Worm (Caenorhabditis elegans) whole organism, young adult: ENCODE measurements around the gene nhr-237.

Source experiments
- B0035.1 ChIP-seq: sonication (generic microtip); optimal IDR thresholded peaks from 2 replicates; lab custom pipeline; 2016; ENCODE audit warnings: missing genetic modification characterization, mild to moderate bottlenecking, missing compliant biosample characterization, missing genotype, missing genetic modification reagents
- B0261.1 ChIP-seq: sonication (generic microtip); optimal IDR thresholded peaks from 2 replicates; lab custom pipeline; 2016; ENCODE audit warnings: mild to moderate bottlenecking, missing genetic modification characterization, moderate library complexity, missing compliant biosample characterization
- C17E4.6 ChIP-seq: fragments of 200-800 bp; sonication (Bioruptor generic); IDR thresholded peaks from 2 replicates; pipeline ENCODE4 v1.3.6; 2022; ENCODE audit warnings: missing genetic modification reagents, missing genetic modification characterization, missing compliant biosample characterization
- F22D6.2 ChIP-seq: sonication (generic microtip); optimal IDR thresholded peaks from 2 replicates; lab custom pipeline; 2016; ENCODE audit warnings: mild to moderate bottlenecking, missing genetic modification characterization, missing compliant biosample characterization
- F33H1.4 ChIP-seq: fragments of 200-800 bp; sonication (Bioruptor generic); IDR thresholded peaks from 2 replicates; pipeline ENCODE4 v1.3.6; 2022; ENCODE audit warnings: missing genetic modification reagents, missing genetic modification characterization, missing compliant biosample characterization
- F49E8.2 ChIP-seq: sonication (generic microtip); optimal IDR thresholded peaks from 3 replicates; lab custom pipeline; 2017; ENCODE audit warnings: missing genetic modification characterization, mild to moderate bottlenecking, missing compliant biosample characterization, antibody characterized with exemption, moderate library complexity; ENCODE audit not compliant: insufficient read depth
- F55B11.4 ChIP-seq: sonication (generic microtip); optimal IDR thresholded peaks from 2 replicates; lab custom pipeline; 2016; ENCODE audit warnings: missing compliant biosample characterization, missing genetic modification characterization, borderline replicate concordance; ENCODE audit not compliant: insufficient read depth
- F57C9.4 ChIP-seq: sonication (generic microtip); optimal IDR thresholded peaks from 2 replicates; lab custom pipeline; 2017; ENCODE audit warnings: mild to moderate bottlenecking, missing genetic modification characterization, missing compliant biosample characterization
- Y53F4B.3 ChIP-seq: fragments of 200-800 bp; sonication (Bioruptor generic); IDR thresholded peaks from 2 replicates; pipeline ENCODE4 v1.3.6; 2022; ENCODE audit warnings: missing genetic modification reagents, missing genetic modification characterization, missing compliant biosample characterization
- ama-1 ChIP-seq, 3 experiments: fragments of 150-350 bp in 1 of 3; sonication (generic microtip) in 2 of 3; optimal IDR thresholded peaks; 2 replicates each; lab custom pipeline; 2014 to 2018; ENCODE audit warnings: missing biosample characterization in 2 of 3, missing genetic modification characterization in 2 of 3, missing genetic modification reagents in 2 of 3
- atf-7 ChIP-seq: sonication (generic microtip); optimal IDR thresholded peaks from 2 replicates; lab custom pipeline; 2017; ENCODE audit warnings: mild to moderate bottlenecking, missing genetic modification characterization, missing compliant biosample characterization
- bed-1 ChIP-seq: fragments of 200-800 bp; sonication (Bioruptor generic); IDR thresholded peaks from 2 replicates; pipeline ENCODE4 v1.3.6; 2022; ENCODE audit warnings: missing genetic modification reagents, missing genetic modification characterization, missing compliant biosample characterization
- ccch-3 ChIP-seq: fragments of 200-800 bp; sonication (Bioruptor generic); optimal IDR thresholded peaks from 2 replicates; lab custom pipeline; 2018; ENCODE audit warnings: mild to moderate bottlenecking, missing genetic modification characterization, missing compliant biosample characterization
- cebp-1 ChIP-seq, 2 experiments: fragments of 200-800 bp in 1 of 2; sonication (Bioruptor generic) in 1 of 2; sonication (generic microtip) in 1 of 2; IDR thresholded peaks in 1 of 2; optimal IDR thresholded peaks in 1 of 2; 2 replicates each; pipeline versions ENCODE4 v1.3.6 to Lab custom; 2017 to 2022; ENCODE audit warnings: missing compliant biosample characterization in 2 of 2, missing genetic modification characterization in 2 of 2, mild to moderate bottlenecking in 1 of 2, missing genetic modification reagents in 1 of 2, moderate library complexity in 1 of 2
- ceh-100 ChIP-seq: fragments of 200-800 bp; sonication (Bioruptor generic); IDR thresholded peaks from 2 replicates; pipeline ENCODE4 v1.3.6; 2022; ENCODE audit warnings: missing genetic modification reagents, missing genetic modification characterization, missing compliant biosample characterization
- ceh-79 ChIP-seq: sonication (generic microtip); optimal IDR thresholded peaks from 2 replicates; lab custom pipeline; 2017; ENCODE audit warnings: mild to moderate bottlenecking, missing genetic modification characterization, missing compliant biosample characterization
- chd-7 ChIP-seq: sonication (generic microtip); optimal IDR thresholded peaks from 2 replicates; lab custom pipeline; 2016; ENCODE audit warnings: mild to moderate bottlenecking, missing genetic modification characterization, moderate library complexity, missing compliant biosample characterization
- die-1 ChIP-seq: sonication (generic microtip); optimal IDR thresholded peaks from 2 replicates; lab custom pipeline; 2016; ENCODE audit warnings: missing genotype, mild to moderate bottlenecking, missing genetic modification characterization, missing compliant biosample characterization
- dpff-1 ChIP-seq: sonication (generic microtip); optimal IDR thresholded peaks from 2 replicates; lab custom pipeline; 2017; ENCODE audit warnings: mild to moderate bottlenecking, missing genetic modification characterization, missing compliant biosample characterization
- egl-18 ChIP-seq: fragments of 200-800 bp; sonication (Bioruptor generic); IDR thresholded peaks from 2 replicates; pipeline ENCODE4 v1.3.6; 2022; ENCODE audit warnings: missing genetic modification reagents, missing genetic modification characterization, missing compliant biosample characterization
- ets-4 ChIP-seq: fragments of 200-800 bp; sonication (Bioruptor generic); optimal IDR thresholded peaks from 2 replicates; lab custom pipeline; 2018; ENCODE audit warnings: mild to moderate bottlenecking, missing genetic modification characterization, missing compliant biosample characterization
- hlh-12 ChIP-seq: sonication (generic microtip); optimal IDR thresholded peaks from 2 replicates; lab custom pipeline; 2016; ENCODE audit warnings: missing genetic modification characterization, missing compliant biosample characterization
- hsf-1 ChIP-seq: fragments of 200-800 bp; sonication (Bioruptor generic); IDR thresholded peaks from 2 replicates; pipeline ENCODE4 v1.3.6; 2022; ENCODE audit warnings: missing genetic modification reagents, missing genetic modification characterization, missing compliant biosample characterization
- lag-1 ChIP-seq: fragments of 200-800 bp; sonication (Bioruptor generic); IDR thresholded peaks from 2 replicates; pipeline ENCODE4 v1.3.6; 2022; ENCODE audit warnings: missing genetic modification reagents, missing genetic modification characterization, missing compliant biosample characterization
- let-526 ChIP-seq: fragments of 200-800 bp; sonication (Bioruptor generic); IDR thresholded peaks from 2 replicates; pipeline ENCODE4 v1.3.6; 2022; ENCODE audit warnings: missing genetic modification reagents, missing genetic modification characterization, missing compliant biosample characterization
- lin-35 ChIP-seq, 3 experiments: fragments of 150-350 bp in 2 of 3; sonication (generic microtip) in 1 of 3; optimal IDR thresholded peaks; 2 replicates each; lab custom pipeline; 2014 to 2018; ENCODE audit warnings: missing biosample characterization in 3 of 3, missing genetic modification characterization in 3 of 3, missing genetic modification reagents in 3 of 3
- lsl-1 ChIP-seq: fragments of 200-800 bp; sonication (Bioruptor generic); optimal IDR thresholded peaks from 2 replicates; lab custom pipeline; 2018; ENCODE audit warnings: mild to moderate bottlenecking, missing genetic modification characterization, moderate library complexity, missing compliant biosample characterization
- madf-10 ChIP-seq: sonication (generic microtip); optimal IDR thresholded peaks from 2 replicates; lab custom pipeline; 2016; ENCODE audit warnings: mild to moderate bottlenecking, missing genetic modification characterization, missing compliant biosample characterization
- mel-28 ChIP-seq: sonication (generic microtip); optimal IDR thresholded peaks from 2 replicates; lab custom pipeline; 2016; ENCODE audit warnings: borderline replicate concordance, mild to moderate bottlenecking, missing genetic modification characterization, missing compliant biosample characterization
- nhr-120 ChIP-seq: fragments of 200-800 bp; sonication (Bioruptor generic); IDR thresholded peaks from 2 replicates; pipeline ENCODE4 v1.3.6; 2022; ENCODE audit warnings: missing genetic modification characterization, missing compliant biosample characterization
- nhr-179 ChIP-seq: sonication (generic microtip); optimal IDR thresholded peaks from 2 replicates; lab custom pipeline; 2016; ENCODE audit warnings: mild to moderate bottlenecking, missing genetic modification characterization, missing compliant biosample characterization
- rec-8 ChIP-seq, 2 experiments: sonication (generic microtip); optimal IDR thresholded peaks; 2 replicates each; lab custom pipeline; 2016; ENCODE audit warnings: mild to moderate bottlenecking in 2 of 2, missing genetic modification characterization in 2 of 2, missing genetic modification reagents in 2 of 2, missing genotype in 2 of 2, missing biosample characterization in 1 of 2, missing compliant biosample characterization in 1 of 2, moderate library complexity in 1 of 2
- tlf-1 ChIP-seq: fragments of 200-800 bp; sonication (Bioruptor generic); optimal IDR thresholded peaks from 2 replicates; lab custom pipeline; 2018; ENCODE audit warnings: mild to moderate bottlenecking, missing genetic modification characterization, missing compliant biosample characterization
- zfh-2 ChIP-seq: fragments of 200-800 bp; sonication (Bioruptor generic); conservative IDR thresholded peaks from 2 replicates; pipeline ENCODE4 v1.3.6; 2022; ENCODE audit warnings: missing genetic modification reagents, missing genetic modification characterization, missing compliant biosample characterization
- zim-3 ChIP-seq: sonication (generic microtip); optimal IDR thresholded peaks from 2 replicates; lab custom pipeline; 2017; ENCODE audit warnings: mild to moderate bottlenecking, missing genetic modification characterization, moderate library complexity, missing compliant biosample characterization
- ztf-25 ChIP-seq: fragments of 200-800 bp; sonication (Bioruptor generic); IDR thresholded peaks from 2 replicates; pipeline ENCODE4 v1.3.6; 2022; ENCODE audit warnings: missing genetic modification reagents, missing genetic modification characterization, missing compliant biosample characterization
- ztf-26 ChIP-seq: sonication (generic microtip); optimal IDR thresholded peaks from 2 replicates; lab custom pipeline; 2017; ENCODE audit warnings: missing genetic modification characterization, missing compliant biosample characterization
- ztf-3 ChIP-seq: fragments of 200-800 bp; sonication (Bioruptor generic); optimal IDR thresholded peaks from 2 replicates; lab custom pipeline; 2018; ENCODE audit warnings: mild to moderate bottlenecking, missing genetic modification characterization, missing compliant biosample characterization

The nhr-237 gene

DNA sequence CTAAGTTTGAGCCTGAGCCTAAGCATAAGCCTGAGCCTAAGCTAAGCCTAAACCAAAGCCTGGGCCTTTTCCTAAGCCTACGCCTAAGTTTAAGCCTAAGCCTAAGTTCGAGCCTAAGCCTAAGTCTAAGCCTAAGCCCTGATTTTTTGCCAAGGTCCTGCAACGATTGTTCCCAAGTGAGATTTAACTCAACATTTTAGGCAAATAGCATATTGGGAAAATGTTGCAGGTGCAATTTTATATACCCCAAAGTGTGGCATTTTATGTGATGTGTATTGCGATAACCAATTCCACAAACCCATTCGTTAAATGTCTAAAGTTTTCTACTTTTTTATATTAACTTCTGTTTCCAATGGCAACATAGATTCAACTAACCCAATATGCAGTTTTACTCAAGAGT, 35.6 kb upstream of the nhr-237 start, which contains the start of gene irld-40:
Gene irld-40 (plus strand): TSS at position 301 of the 400 bp plus-strand sequence.
- TF ChIP-seq F22D6.2, result no peak
- TF ChIP-seq hsf-1 (GFP tag; lab: Robert Waterston, UW), result 0 out of 2 replicates have a peak, but pooled peaks have one; percentile 32
- TF ChIP-seq ets-4, result no peak
- TF ChIP-seq lag-1 (GFP tag; lab: Robert Waterston, UW), result no peak
- no peak for TF ChIP-seq F33H1.4 (GFP tag; lab: Robert Waterston, UW)
- TF ChIP-seq rec-8 (tag; optimal IDR thresholded peaks at IDR 0.05; lab: Kevin White, UChicago), result no peak

DNA sequence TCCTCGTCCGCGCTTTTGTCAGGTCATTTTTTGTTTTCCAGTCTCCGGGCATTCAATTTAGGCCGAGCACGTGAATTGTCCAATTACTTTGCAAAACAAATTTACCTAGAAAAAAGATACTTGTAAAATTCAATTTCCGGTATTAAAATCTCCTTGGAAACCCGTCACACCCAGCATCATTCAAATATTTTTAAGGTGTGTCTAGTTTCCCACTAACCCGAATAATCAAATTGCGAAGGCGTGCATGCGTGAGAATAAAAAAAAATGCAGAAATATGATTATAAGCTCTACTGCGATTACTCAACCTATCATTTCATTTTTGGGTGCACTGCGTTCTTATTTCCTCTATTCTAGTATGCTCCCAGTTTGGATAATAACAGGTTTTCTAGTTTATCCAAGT, 28.2 kb upstream of the nhr-237 start, which contains the start of gene irld-11:
Gene irld-11 (plus strand): TSS at position 301 of the 400 bp plus-strand sequence.
- TF ChIP-seq ztf-26 (tag; lab: Kevin White, UChicago) (no peak), ccch-3 (GFP tag; lab: Kevin White, UChicago) (no peak), F57C9.4 (no peak), zim-3 (tag; lab: Kevin White, UChicago) (no peak), F49E8.2 (tag; lab: Kevin White, UChicago) (no peak), tlf-1 (GFP tag; lab: Kevin White, UChicago) (no peak), egl-18 (GFP tag; lab: Robert Waterston, UW) (no peak), zfh-2 (GFP tag; lab: Robert Waterston, UW) (no peak), ztf-25 (no peak), C17E4.6 (GFP tag; lab: Robert Waterston, UW) (no peak), Y53F4B.3 (GFP tag; lab: Robert Waterston, UW) (no peak), madf-10 (tag; lab: Kevin White, UChicago) (no peak), atf-7 (no peak), mel-28 (no peak)

DNA sequence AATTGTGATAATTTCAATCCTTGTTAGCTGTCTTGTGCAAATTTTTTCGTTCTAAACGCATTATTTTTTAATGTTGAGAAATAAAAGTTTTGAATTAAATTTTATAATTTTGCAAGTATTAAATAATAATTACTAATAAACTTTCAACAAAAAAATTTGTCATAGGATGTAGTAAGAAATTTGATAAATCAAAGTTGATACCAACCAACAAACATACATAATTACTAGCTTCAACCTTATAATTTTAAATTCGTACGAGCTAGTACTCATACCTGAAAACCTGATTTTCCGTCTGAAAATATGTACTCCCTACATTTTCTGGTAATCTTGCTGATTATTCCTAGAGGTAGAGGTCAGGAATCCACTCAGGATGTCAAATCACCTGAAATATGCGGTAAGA, 24.4 kb upstream of the nhr-237 start, which contains the start of gene irld-44:
Gene irld-44 (plus strand): TSS at position 301 of the 400 bp plus-strand sequence.
- no peak for TF ChIP-seq lin-35 (GFP tag; optimal IDR thresholded peaks at IDR 0.05; lab: Kevin White, UChicago)
- TF ChIP-seq F55B11.4, result no peak
- TF ChIP-seq ztf-3 (GFP tag; lab: Kevin White, UChicago), result no peak
- no peak for TF ChIP-seq dpff-1 (tag; lab: Kevin White, UChicago)
- no peak for TF ChIP-seq bed-1 (GFP tag; lab: Robert Waterston, UW)
- TF ChIP-seq lsl-1 (GFP tag; lab: Kevin White, UChicago), result no peak
- TF ChIP-seq B0035.1 (tag; lab: Kevin White, UChicago), result no peak

DNA sequence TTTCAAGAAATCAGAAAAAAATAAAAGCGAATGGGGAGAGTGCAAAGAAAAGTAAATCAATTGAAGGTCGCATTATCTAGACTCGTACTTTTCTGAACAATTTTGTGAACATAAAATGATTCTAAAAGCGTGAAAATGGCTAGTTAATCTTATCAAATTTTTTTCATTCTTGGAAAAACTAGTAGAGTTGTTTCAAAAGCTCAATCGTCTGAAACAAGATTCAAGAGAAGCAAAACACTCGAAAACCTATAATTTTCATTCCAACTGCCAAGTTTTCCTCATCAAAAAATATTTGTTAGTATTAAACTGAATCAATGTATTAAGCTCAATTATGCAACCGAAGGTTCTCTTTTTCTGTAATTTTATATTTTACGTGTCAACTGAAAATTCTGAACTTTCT, 21.4 kb upstream of the nhr-237 start, which contains the start of gene irld-45:
Gene irld-45 (plus strand): TSS at position 301 of the 400 bp plus-strand sequence.
- TF ChIP-seq zim-3 (tag; lab: Kevin White, UChicago), result no peak
- TF ChIP-seq cebp-1 (GFP tag; IDR thresholded peaks at IDR 0.05; lab: Robert Waterston, UW), result no peak
- TF ChIP-seq cebp-1 (tag; optimal IDR thresholded peaks at IDR 0.05; lab: Kevin White, UChicago), result no peak
- no peak for TF ChIP-seq ama-1 (optimal IDR thresholded peaks at IDR 0.05; lab: Kevin White, UChicago)
- TF ChIP-seq ama-1 (GFP tag; optimal IDR thresholded peaks at IDR 0.05; lab: Kevin White, UChicago), result no peak
- TF ChIP-seq chd-7 (tag; lab: Kevin White, UChicago), result no peak
- TF ChIP-seq die-1 (tag; lab: Kevin White, UChicago), result no peak

DNA sequence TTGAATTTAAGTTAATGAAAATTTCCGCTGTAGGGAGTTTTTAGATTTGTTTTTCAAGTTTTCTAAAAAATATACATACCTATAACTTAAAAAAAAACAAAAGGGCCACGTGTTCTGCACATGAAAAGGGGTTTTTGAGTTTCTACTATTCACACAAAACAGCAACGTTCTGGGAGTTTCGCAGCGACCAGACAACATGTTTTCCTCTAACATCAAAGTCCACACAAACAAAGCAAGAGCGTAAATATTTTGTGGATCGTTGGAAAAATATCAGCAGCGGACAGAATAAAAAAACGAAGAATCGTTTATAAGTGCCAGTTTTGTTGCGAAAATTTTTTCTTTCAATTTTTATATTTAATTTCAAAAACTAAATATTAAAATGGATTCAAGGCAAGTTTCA, 17.3 kb upstream of the nhr-237 start, which contains the start of gene alh-2:
Gene alh-2 (plus strand): TSS at position 284 of the 400 bp plus-strand sequence.
- TF ChIP-seq ama-1 (optimal IDR thresholded peaks at IDR 0.05; lab: Kevin White, UChicago) (no peak), ama-1 (GFP tag; optimal IDR thresholded peaks at IDR 0.05; lab: Kevin White, UChicago) (no peak), F57C9.4 (no peak), nhr-179 (no peak), F49E8.2 (tag; lab: Kevin White, UChicago) (no peak), nhr-120 (no peak), B0261.1 (tag; lab: Kevin White, UChicago) (no peak), ztf-26 (tag; lab: Kevin White, UChicago) (no peak), ceh-100 (GFP tag; lab: Robert Waterston, UW) (no peak), let-526 (no peak), ceh-79 (no peak), dpff-1 (tag; lab: Kevin White, UChicago) (no peak), hlh-12 (tag; lab: Kevin White, UChicago) (no peak)
